Fruit fly (Drosophila melanogaster): ENCODE data around the gene RpL13A.

RpL13A gene

dm6 chr3R:5668928-5669739 lies 44.9 kb downstream of the RpL13A start, which contains the start of the genes Xe7 and Atg17 (continued):
- peak; percentile 81 for TF ChIP-seq HmgD (GFP tag; optimal IDR thresholded peaks at IDR 0.05)
- no peak for TF ChIP-seq CG7963 (GFP tag; IDR thresholded peaks at IDR 0.05; ENCODE audit: partially characterized antibody)
- no peak for TF ChIP-seq chinmo (GFP tag; IDR thresholded peaks at IDR 0.05; ENCODE audit: partially characterized antibody)
- peak; percentile 23 for TF ChIP-seq psq (GFP tag; optimal IDR thresholded peaks at IDR 0.05)
- peak; percentile 57 for TF ChIP-seq CG12744 (GFP tag; optimal IDR thresholded peaks at IDR 0.05)
- TF ChIP-seq CG6765 (GFP tag; optimal IDR thresholded peaks at IDR 0.05): peak; percentile 75
- peak; percentile 94 for TF ChIP-seq CG11093 (GFP tag; IDR thresholded peaks at IDR 0.05)
- peak in 1 of 2 experiments; percentile 70 for TF ChIP-seq insv (GFP tag; optimal IDR thresholded peaks at IDR 0.05)
- TF ChIP-seq fd3F (GFP tag; optimal IDR thresholded peaks at IDR 0.05): peak; percentile 94
- TF ChIP-seq Six4 (GFP tag; optimal IDR thresholded peaks at IDR 0.05): peak; percentile 85
- peak; percentile 77 for TF ChIP-seq dm (GFP tag; optimal IDR thresholded peaks at IDR 0.05)
- peak; percentile 90 for TF ChIP-seq unpg (GFP tag; optimal IDR thresholded peaks at IDR 0.05)
- peak; percentile 72 for TF ChIP-seq CG6654 (GFP tag; optimal IDR thresholded peaks at IDR 0.05)
- peak; percentile 85 for TF ChIP-seq Atf3 (GFP tag; optimal IDR thresholded peaks at IDR 0.05)
- peak; percentile 58 for TF ChIP-seq HLH4C (GFP tag; IDR thresholded peaks at IDR 0.05; ENCODE audit: partially characterized antibody)
- TF ChIP-seq CG3838 (GFP tag; optimal IDR thresholded peaks at IDR 0.05): peak; percentile 66
- peak; percentile 97 for TF ChIP-seq Gug (GFP tag; IDR thresholded peaks at IDR 0.05)
- TF ChIP-seq CG17361 (GFP tag; IDR thresholded peaks at IDR 0.05): peak; percentile 97
- TF ChIP-seq Trl (optimal IDR thresholded peaks at IDR 0.05): no peak
- TF ChIP-seq Trl (GFP tag; optimal IDR thresholded peaks at IDR 0.05): peak; percentile 89
- peak; percentile 95 for TF ChIP-seq nmo (GFP tag; optimal IDR thresholded peaks at IDR 0.05)
- TF ChIP-seq ac (GFP tag; optimal IDR thresholded peaks at IDR 0.05): no peak
- TF ChIP-seq CG10462 (GFP tag; optimal IDR thresholded peaks at IDR 0.05): peak; percentile 80
- no peak for TF ChIP-seq CG17568 (GFP tag; optimal IDR thresholded peaks at IDR 0.05)
- peak; percentile 66 for TF ChIP-seq Myb (GFP tag; optimal IDR thresholded peaks at IDR 0.05)
- TF ChIP-seq pb (GFP tag; optimal IDR thresholded peaks at IDR 0.05): peak; percentile 69
- peak; percentile 52; the same call in 1 of the 2 replicates for TF ChIP-seq Dip2 (GFP tag; IDR thresholded peaks at IDR 0.05)
- TF ChIP-seq fd64A (GFP tag; optimal IDR thresholded peaks at IDR 0.05): no peak
- TF ChIP-seq CG14860 (GFP tag; IDR thresholded peaks at IDR 0.05; ENCODE audit: partially characterized antibody): no peak; the same call in 2 of the 3 replicates
- peak; percentile 90 for TF ChIP-seq pum (GFP tag; optimal IDR thresholded peaks at IDR 0.05)
- TF ChIP-seq HLH3B (GFP tag; IDR thresholded peaks at IDR 0.05): peak; percentile 84
- peak; percentile 10 for TF ChIP-seq kni (GFP tag; optimal IDR thresholded peaks at IDR 0.05)
- TF ChIP-seq CrebB (tag; optimal IDR thresholded peaks at IDR 0.05): peak; percentile 61
- TF ChIP-seq CG10147 (GFP tag; optimal IDR thresholded peaks at IDR 0.05): peak; percentile 90
- TF ChIP-seq CG30020 (tag; optimal IDR thresholded peaks at IDR 0.05): peak; percentile 89
- peak; percentile 81; the same call in 1 of the 2 replicates for TF ChIP-seq stc (GFP tag; IDR thresholded peaks at IDR 0.05)
- peak; percentile 88 for TF ChIP-seq CG3281 (GFP tag; optimal IDR thresholded peaks at IDR 0.05)
- peak; percentile 62 for TF ChIP-seq CG7987 (GFP tag; optimal IDR thresholded peaks at IDR 0.05)
- TF ChIP-seq z (GFP tag; IDR thresholded peaks at IDR 0.05): no peak
- TF ChIP-seq gro (GFP tag; optimal IDR thresholded peaks at IDR 0.05): peak; percentile 78
- peak; percentile 75 for TF ChIP-seq CG1529 (GFP tag; optimal IDR thresholded peaks at IDR 0.05)
- TF ChIP-seq zf30C (GFP tag; optimal IDR thresholded peaks at IDR 0.05): no peak
- no peak for TF ChIP-seq D (optimal IDR thresholded peaks at IDR 0.05)
- peak; percentile 80 for TF ChIP-seq D (GFP tag; optimal IDR thresholded peaks at IDR 0.05)
- no peak for TF ChIP-seq CG2199 (GFP tag; IDR thresholded peaks at IDR 0.05)
- peak; percentile 85 for TF ChIP-seq CG12769 (tag; optimal IDR thresholded peaks at IDR 0.05)
- peak; percentile 72 for TF ChIP-seq org-1 (GFP tag; optimal IDR thresholded peaks at IDR 0.05)
- TF ChIP-seq CG17328 (GFP tag; IDR thresholded peaks at IDR 0.05): peak; percentile 72
- peak; percentile 50; the same call in 1 of the 2 replicates for TF ChIP-seq Lim3 (GFP tag; IDR thresholded peaks at IDR 0.05)
- TF ChIP-seq HmgZ (tag; optimal IDR thresholded peaks at IDR 0.05): peak; percentile 90

Measured in whole organism, embryonic.